Worm (Caenorhabditis elegans): ENCODE results near the gene daf-7.

DNA sequence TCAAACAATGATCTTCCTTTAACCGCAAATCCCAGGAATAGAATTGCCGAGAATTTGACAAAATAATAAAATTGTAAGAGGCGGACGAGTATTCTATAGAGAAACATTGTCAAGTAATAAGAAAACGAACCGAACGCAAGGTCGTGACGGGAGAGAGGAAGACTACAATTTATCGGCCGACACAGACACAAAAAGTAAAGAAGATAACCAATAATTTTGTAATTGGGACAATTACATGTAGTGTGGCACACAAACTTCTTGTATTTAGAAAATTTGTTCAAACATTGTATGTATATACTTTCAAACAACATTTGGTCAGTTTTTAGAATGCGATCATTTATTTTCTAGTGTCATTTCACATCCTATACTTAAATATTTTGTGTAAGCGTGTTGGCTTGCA, 20.3 kb downstream of the daf-7 start, which contains the start of gene ceeh-1:
- TF ChIP-seq tab-1 (GFP tag; IDR thresholded peaks at IDR 0.05) = no peak
- TF ChIP-seq klf-2 (GFP tag; conservative IDR thresholded peaks at IDR 0.05) = no peak
- TF ChIP-seq T22C8.4 (GFP tag; IDR thresholded peaks at IDR 0.05) = no peak
- TF ChIP-seq flt-1 (GFP tag; IDR thresholded peaks at IDR 0.05) = no peak
- TF ChIP-seq cog-1 (tag; optimal IDR thresholded peaks at IDR 0.05) = no peak
- TF ChIP-seq ztf-23 (GFP tag; IDR thresholded peaks at IDR 0.05) = no peak
- TF ChIP-seq med-1 (GFP tag; optimal IDR thresholded peaks at IDR 0.05; ENCODE audit: insufficient read depth) = no peak
